Fruit fly (Drosophila melanogaster) Kc167 (cell line): ENCODE measurements around the gene CG9643.

ENCODE experiments used
- Myc ChIP-seq: fragments of >200 bp; optimal IDR thresholded peaks from 2 replicates; lab custom pipeline; 2017; ENCODE audit warnings: missing external identifiers
- Sin3A ChIP-seq: fragments of >200 bp; optimal IDR thresholded peaks from 2 replicates; lab custom pipeline; 2018; ENCODE audit warnings: missing external identifiers
- h ChIP-seq: fragments of >200 bp; optimal IDR thresholded peaks from 3 replicates; lab custom pipeline; 2018; ENCODE audit warnings: missing external identifiers
- insv ChIP-seq: fragments of >200 bp; optimal IDR thresholded peaks from 3 replicates; lab custom pipeline; 2018; ENCODE audit warnings: missing external identifiers
- psq ChIP-seq: fragments of >200 bp; optimal IDR thresholded peaks from 2 replicates; lab custom pipeline; 2017; ENCODE audit warnings: missing external identifiers
- ttk ChIP-seq: sonication (Bioruptor generic); optimal IDR thresholded peaks from 2 replicates; lab custom pipeline; 2017; ENCODE audit warnings: missing external identifiers

CG9643 gene

DNA sequence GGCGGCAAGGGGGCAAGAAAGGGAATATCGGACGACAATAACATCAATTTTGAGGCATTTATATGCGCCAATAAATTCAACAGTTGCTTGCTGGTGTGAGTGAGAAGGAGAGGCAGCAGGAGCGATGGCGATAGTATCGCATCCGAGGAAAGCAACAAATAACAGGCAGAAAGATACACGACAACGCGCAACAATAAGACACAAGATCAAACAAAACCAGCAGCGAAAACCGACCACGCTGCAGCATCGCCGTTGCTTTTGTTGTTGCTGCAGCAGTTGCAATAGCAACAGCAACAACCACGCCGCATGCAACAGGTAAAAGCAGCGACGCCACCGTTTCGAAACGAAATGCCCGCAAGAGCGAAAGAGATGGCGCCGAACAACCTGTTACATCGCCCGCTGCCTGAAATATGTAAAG is 21.4 kb upstream of the CG9643 start:
- no peak for TF ChIP-seq Myc
- TF ChIP-seq psq (lab: Kevin White, UChicago) = no peak
- TF ChIP-seq h (lab: Kevin White, UChicago) = no peak
- no peak for TF ChIP-seq ttk (lab: Kevin White, UChicago)
- TF ChIP-seq Sin3A (lab: Kevin White, UChicago) = no peak
- TF ChIP-seq insv (lab: Kevin White, UChicago) = no peak

DNA sequence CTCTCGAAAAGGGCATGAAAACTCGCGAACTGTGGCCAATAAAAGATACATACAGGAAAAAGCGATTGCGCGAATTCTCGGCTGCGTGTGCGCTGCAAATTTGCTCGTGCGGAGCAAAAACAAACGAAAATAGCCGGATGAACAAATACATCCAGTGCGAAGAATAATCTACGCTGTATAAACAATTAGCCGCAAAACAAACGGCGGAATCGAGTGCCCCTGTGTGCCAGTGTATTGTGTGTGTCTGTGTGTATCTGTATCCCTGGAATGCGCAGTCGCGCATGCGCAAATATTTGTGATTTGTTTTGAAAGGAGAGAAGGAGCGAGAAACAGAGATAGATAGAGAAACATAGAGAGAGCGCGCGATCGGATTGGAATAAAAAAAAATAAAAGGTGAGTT is 20.5 kb upstream of the CG9643 start:
- no peak for TF ChIP-seq insv (lab: Kevin White, UChicago)
- TF ChIP-seq h (lab: Kevin White, UChicago) = no peak
- TF ChIP-seq Sin3A (lab: Kevin White, UChicago) = no peak
- no peak for TF ChIP-seq Myc
- no peak for TF ChIP-seq psq (lab: Kevin White, UChicago)
- TF ChIP-seq ttk (lab: Kevin White, UChicago) = no peak

DNA sequence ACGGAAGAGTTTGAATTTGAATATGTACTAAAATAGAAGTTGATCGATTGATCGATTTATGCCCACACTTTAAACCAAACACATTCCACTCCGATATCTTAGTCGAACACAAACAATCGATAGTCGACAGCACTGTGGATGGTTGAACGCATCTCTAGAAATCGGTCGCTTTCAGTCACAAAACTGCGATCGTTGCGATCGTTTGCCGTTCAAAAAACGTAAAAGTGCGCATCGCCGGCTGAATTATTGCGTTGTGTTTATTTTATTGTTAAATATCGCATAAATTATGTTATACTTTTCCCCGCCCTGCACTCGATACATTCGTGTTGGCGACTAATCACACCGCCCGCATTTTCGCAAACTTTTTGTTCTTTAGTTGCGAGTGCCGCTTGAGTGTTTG is 20.0 kb upstream of the CG9643 start, which contains the start of gene Ccdc85:
Gene Ccdc85 (plus strand): TSS at position 174 of the 400 bp plus-strand sequence.
- TF ChIP-seq psq (lab: Kevin White, UChicago) = no peak
- TF ChIP-seq insv (lab: Kevin White, UChicago) = no peak
- no peak for TF ChIP-seq ttk (lab: Kevin White, UChicago)
- TF ChIP-seq h (lab: Kevin White, UChicago) = no peak
- TF ChIP-seq Sin3A (lab: Kevin White, UChicago) = no peak
- TF ChIP-seq Myc = no peak

DNA sequence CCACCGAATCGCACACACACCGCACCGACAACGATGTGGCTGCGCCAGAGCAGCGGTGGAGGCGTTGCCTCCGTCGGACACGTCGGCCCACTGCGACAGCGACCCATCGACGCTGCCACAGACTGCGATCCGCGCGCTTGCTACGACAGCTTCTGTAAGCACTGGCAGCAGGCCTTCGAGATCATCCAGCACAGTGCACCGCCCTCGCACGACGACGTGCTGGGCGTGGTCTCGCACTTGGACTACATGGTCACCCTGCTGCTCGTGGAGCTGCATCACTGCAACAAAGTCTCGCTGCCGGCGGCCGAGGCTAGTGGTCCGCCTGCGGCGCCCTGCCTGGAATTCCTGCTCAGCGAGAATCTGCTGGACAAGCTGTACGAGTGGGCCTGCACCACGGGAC is 14.6 kb upstream of the CG9643 start:
- TF ChIP-seq Myc = no peak
- TF ChIP-seq insv (lab: Kevin White, UChicago) = no peak
- TF ChIP-seq psq (lab: Kevin White, UChicago) = no peak
- TF ChIP-seq Sin3A (lab: Kevin White, UChicago) = no peak
- TF ChIP-seq h (lab: Kevin White, UChicago) = no peak
- TF ChIP-seq ttk (lab: Kevin White, UChicago) = no peak

DNA sequence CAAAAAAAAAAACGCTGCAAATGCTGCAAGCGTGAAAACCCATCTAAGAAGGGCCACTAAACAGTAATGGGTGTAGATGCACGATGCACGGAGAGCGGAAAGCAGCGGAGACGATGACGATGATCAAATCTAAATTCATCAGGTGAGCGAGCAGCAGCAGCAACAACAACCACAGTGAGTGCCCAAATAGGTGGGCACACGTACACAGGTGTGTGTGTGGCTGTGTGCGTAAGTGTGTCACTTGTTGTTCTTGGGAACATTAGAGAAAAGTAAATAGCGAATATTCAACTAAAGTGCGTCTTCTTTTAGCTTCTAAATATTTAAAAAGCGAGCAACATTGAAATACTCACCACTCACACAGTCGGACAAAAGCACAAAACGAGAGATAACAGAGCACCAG is 14.1 kb upstream of the CG9643 start:
- TF ChIP-seq insv (lab: Kevin White, UChicago) = no peak
- TF ChIP-seq h (lab: Kevin White, UChicago) = no peak
- no peak for TF ChIP-seq Myc
- no peak for TF ChIP-seq psq (lab: Kevin White, UChicago)
- TF ChIP-seq ttk (lab: Kevin White, UChicago) = no peak
- TF ChIP-seq Sin3A (lab: Kevin White, UChicago) = no peak

DNA sequence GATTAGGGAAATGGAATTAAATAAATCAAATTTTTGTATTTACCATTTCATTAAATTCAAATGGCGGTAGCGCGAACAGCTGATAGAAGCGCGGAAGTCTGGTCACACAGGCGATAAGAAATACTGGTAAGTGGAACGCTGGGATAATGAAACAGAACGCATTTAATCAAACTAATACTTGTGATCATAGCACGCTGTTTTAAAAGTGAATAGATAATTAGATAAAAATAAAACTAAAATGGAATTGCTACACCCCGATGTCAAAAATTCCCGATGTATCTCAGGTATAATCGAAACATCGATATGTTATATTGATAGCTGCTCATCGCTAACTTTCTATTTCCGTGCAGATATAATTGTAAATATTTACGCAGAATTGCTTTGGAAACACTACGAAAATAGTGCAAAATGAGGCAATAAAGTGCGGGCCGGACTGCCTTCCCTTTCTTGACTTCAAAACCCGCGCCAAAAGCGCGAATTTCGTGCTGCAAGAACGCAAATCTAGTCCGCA is 13.6 kb upstream of the CG9643 start, which contains the start of the genes okr and CG3558:
Gene okr (minus strand): TSS at position 96 of the 511 bp plus-strand sequence.
Gene CG3558 (plus strand): TSS at position 207 of the 511 bp plus-strand sequence.
- TF ChIP-seq Sin3A (lab: Kevin White, UChicago) = no peak
- no peak for TF ChIP-seq psq (lab: Kevin White, UChicago)
- no peak for TF ChIP-seq Myc
- TF ChIP-seq insv (lab: Kevin White, UChicago) = no peak
- no peak for TF ChIP-seq h (lab: Kevin White, UChicago)
- no peak for TF ChIP-seq ttk (lab: Kevin White, UChicago)

DNA sequence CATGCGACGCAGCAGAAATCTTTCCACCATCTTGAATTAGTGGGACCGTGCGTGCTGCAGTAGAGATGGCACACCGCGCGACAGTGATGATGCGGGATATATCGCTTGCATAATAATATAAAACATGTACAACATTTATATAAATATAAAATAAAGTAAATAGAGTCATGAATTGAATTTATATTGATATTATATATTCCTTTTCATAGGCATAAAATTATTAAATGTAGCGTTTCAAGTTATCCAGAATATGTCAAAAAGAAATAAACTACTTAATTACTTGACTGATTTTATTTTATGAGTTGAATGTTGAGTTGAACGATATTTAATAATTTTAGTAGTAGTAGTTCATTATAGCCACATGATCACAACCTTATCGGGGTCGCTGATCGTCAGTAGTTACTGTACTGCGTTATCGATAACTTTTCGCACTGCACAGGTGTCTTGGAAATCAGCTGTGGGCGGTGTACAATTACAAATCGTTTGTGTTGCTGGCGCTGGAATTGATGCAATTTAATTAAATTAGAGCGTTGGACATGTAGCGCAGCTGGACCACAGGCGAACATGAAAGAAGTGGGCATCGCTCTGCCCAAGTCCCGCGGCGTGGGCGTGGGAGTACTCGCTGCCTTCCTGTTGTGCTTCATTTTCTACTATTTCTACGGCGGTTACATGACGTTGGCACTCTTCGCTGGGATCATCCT is 8.7 kb upstream of the CG9643 start, which contains the start of the genes Chd1 and Bem46:
Gene Chd1 (minus strand): TSS at position 43 of the 701 bp plus-strand sequence.
Gene Bem46 (plus strand): TSS at position 436 of the 701 bp plus-strand sequence.
- TF ChIP-seq psq (lab: Kevin White, UChicago) (no peak), Sin3A (lab: Kevin White, UChicago) (no peak), Myc (no peak), h (lab: Kevin White, UChicago) (no peak), insv (lab: Kevin White, UChicago) (no peak), ttk (lab: Kevin White, UChicago) (no peak)

DNA sequence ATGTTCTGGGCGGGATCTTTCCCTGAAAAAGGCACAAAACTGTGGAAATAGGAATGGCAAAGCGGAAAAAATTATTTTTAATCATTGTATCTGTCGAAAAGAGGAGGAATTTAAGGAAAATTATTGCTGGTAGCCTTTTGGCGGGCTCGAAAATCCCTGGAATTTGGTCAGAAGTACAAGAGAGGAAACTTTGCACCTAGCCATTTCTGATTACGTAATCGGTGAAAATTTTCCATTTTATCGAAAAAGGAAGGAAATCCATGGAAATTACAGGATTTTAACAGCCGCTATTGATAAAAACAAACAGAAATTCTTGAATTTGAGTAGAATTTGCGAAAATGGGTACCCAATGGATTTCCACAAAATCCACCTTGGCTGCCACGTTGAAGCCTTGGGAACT is 7.7 kb upstream of the CG9643 start:
- TF ChIP-seq Myc (no peak), h (lab: Kevin White, UChicago) (no peak), ttk (lab: Kevin White, UChicago) (no peak), insv (lab: Kevin White, UChicago) (no peak), psq (lab: Kevin White, UChicago) (no peak), Sin3A (lab: Kevin White, UChicago) (no peak)

DNA sequence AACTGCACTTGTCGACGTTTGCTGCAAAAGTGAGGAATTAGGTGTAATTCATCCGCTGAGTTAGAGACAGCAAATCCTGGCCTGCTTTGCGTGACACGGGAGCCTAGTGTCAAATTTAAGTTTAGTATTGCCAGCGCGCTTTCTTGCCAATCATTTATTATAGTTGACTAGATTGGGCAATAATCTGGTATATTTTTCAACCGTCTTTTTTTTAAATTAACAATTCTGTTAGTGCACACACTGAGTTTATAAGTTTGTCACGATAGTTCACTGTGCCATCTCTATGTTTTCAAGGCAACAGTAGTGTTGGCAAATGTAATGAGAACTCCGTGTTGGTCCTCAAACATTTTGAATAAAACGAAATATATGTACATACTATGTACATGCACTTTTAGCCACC is 2.3 kb downstream of the CG9643 start, which contains the start of the genes CG9641 and CG3165:
Gene CG9641 (minus strand): TSS at position 34 of the 400 bp plus-strand sequence.
Gene CG3165 (plus strand): TSS at position 294 of the 400 bp plus-strand sequence.
- TF ChIP-seq Sin3A (lab: Kevin White, UChicago) (no peak), psq (lab: Kevin White, UChicago) (no peak), insv (lab: Kevin White, UChicago) (no peak), h (lab: Kevin White, UChicago) (no peak), ttk (lab: Kevin White, UChicago) (no peak), Myc (no peak)

DNA sequence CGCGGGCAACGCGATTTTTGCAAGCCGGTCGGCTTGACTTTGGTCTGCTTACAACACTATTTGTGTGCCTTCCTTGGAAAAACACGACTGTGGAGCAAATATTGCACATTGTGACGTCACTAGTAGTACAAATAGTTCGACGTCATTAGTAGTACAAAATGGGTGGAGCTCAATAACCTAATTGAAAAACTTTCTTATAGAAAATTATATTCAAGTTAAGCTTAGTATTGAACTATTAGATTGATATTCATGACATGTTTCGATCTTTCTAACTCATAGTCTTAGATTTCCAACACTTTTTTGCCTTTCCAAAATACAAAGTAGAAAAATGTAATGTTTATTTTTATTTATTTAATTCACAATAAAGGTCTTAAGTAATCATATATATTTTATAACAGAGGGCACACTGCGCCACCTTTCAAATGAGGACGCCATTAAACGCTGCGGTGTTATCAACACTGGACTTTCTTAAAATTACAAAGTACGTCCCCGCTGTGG is 6.6 kb downstream of the CG9643 start, which contains the start of the genes Rrp1 and gammaTub23C:
Gene Rrp1 (minus strand): TSS at position 70 of the 498 bp plus-strand sequence.
Gene gammaTub23C (plus strand): TSS at position 453 of the 498 bp plus-strand sequence.
- TF ChIP-seq insv (lab: Kevin White, UChicago) (no peak), ttk (lab: Kevin White, UChicago) (no peak), psq (lab: Kevin White, UChicago) (no peak), h (lab: Kevin White, UChicago) (no peak), Sin3A (lab: Kevin White, UChicago) (no peak), Myc (no peak)

DNA sequence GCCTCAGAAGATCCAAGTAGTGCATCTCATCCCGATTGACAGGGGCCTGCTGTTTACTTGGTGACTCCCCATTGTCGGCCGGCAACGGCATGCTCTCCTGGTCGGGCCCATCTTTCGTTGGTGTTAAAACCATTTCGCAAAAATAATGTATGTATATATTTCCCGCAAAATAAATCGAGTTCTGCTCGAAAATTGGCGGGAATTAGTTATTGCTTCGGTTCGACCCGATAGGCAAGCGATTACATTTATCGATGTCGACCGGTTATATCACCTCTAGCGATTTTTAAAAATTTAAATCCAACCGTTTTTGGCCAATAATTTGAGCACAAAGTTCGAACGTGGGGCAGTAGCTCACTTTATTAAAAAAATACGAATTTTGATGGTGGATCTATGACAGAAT is 9.7 kb downstream of the CG9643 start, which contains the start of gene Ts:
Gene Ts (minus strand): TSS at position 201 of the 400 bp plus-strand sequence.
- TF ChIP-seq ttk (lab: Kevin White, UChicago) (no peak), Myc (no peak), Sin3A (lab: Kevin White, UChicago) (no peak), insv (lab: Kevin White, UChicago) (no peak), h (lab: Kevin White, UChicago) (no peak), psq (lab: Kevin White, UChicago) (no peak)
